Fruit fly (Drosophila melanogaster) whole organism: Measurements from ENCODE around the gene CG43813.

Source experiments
- CG8478 ChIP-seq: fragments of >200 bp; optimal IDR thresholded peaks from 2 replicates; lab custom pipeline; 2018; ENCODE audit warnings: inconsistent platforms
- Dll ChIP-seq: fragments of >200 bp; optimal IDR thresholded peaks from 2 replicates; lab custom pipeline; 2017
- EcR ChIP-seq, 2 experiments: fragments of >200 bp; optimal IDR thresholded peaks; 2 replicates each; lab custom pipeline; 2017; ENCODE audit warnings: missing biosample characterization in 2 of 2, missing genetic modification characterization in 2 of 2, missing genetic modification reagents in 2 of 2
- pan ChIP-seq: fragments of >200 bp; optimal IDR thresholded peaks from 2 replicates; lab custom pipeline; 2017
- psq ChIP-seq: fragments of >200 bp; optimal IDR thresholded peaks from 2 replicates; lab custom pipeline; 2017
- usp ChIP-seq: fragments of >200 bp; optimal IDR thresholded peaks from 2 replicates; lab custom pipeline; 2017; ENCODE audit warnings: missing biosample characterization, missing genetic modification characterization, mixed read lengths

- TF ChIP-seq usp (GFP tag; lab: Kevin White, UChicago), result no peak
- no peak for TF ChIP-seq CG8478
- TF ChIP-seq Dll (lab: Kevin White, UChicago), result no peak
- no peak for TF ChIP-seq psq (lab: Kevin White, UChicago)
- TF ChIP-seq EcR (GFP tag; optimal IDR thresholded peaks at IDR 0.05; lab: Kevin White, UChicago), result no peak
- no peak for TF ChIP-seq pan (lab: Kevin White, UChicago)
Measured at dm6 chr2L:12373559-12373958, 29.5 kb upstream of the CG43813 start.
